Worm (Caenorhabditis elegans): Measurements from ENCODE around the gene F44E2.3.
A peak's percentile ranks its signal among the peaks of the same experiment; 100 is the strongest.

F44E2.3 gene

DNA sequence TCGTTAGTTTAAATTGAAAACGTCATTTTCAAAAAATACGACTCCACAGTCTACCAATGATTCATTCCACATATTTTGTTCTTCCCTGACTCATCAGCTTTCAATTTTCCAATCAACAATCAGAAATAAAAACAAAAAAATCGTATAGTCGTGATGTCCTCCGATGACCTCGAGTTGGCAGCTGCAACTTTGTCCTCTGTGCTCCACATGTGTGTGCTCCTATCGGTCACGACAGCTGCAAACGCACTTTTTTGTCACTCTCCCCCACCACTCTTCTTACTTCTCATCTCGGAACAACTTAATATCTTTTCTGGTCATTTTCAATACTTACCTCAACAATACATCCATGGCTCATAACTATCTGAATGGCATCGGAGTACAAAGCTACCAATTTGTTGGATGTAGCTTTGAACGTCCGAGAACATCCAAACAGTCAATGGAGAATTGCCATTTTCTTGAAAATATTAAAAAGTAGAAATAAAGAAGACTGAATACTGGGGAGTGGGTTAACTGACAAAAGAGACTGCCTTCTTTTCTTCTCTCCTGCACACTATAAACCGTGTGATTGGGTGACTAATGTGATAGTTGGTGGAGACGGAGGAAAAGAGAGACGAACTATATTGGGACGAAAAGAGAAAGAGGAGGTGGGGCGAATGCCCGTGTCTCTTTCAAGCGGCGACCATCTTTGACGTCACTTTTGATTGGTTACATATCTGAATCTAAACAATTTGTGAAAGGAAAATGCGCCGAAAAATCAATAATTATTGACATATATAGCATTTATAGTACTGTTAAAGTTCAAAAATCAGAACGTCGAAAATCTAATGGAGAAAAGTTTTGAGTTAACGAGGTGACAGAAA lies 38.1 kb upstream of the F44E2.3 start:
- TF ChIP-seq ama-1 (optimal IDR thresholded peaks at IDR 0.05) (peak; percentile 56), pha-4 (tag; optimal IDR thresholded peaks at IDR 0.05) (peak; percentile 42), nhr-25 (tag; optimal IDR thresholded peaks at IDR 0.05) (peak; percentile 69), aly-2 (tag; optimal IDR thresholded peaks at IDR 0.05) (no peak), elt-1 (tag; optimal IDR thresholded peaks at IDR 0.05) (no peak), jun-1 (tag; optimal IDR thresholded peaks at IDR 0.05) (peak; percentile 49), nhr-28 (tag; optimal IDR thresholded peaks at IDR 0.05) (no peak), nhr-23 (tag; optimal IDR thresholded peaks at IDR 0.05) (peak; percentile 20), lin-39 (tag; optimal IDR thresholded peaks at IDR 0.05) (peak; percentile 2), egl-5 (tag; optimal IDR thresholded peaks at IDR 0.05) (peak; percentile 7), ceh-28 (tag; optimal IDR thresholded peaks at IDR 0.05) (peak; percentile 53), nhr-67 (tag; optimal IDR thresholded peaks at IDR 0.05) (no peak), lsy-12 (tag; optimal IDR thresholded peaks at IDR 0.05) (peak; percentile 20), pqm-1 (tag; optimal IDR thresholded peaks at IDR 0.05) (peak; percentile 30), lin-15B (tag; optimal IDR thresholded peaks at IDR 0.05) (no peak), elt-2 (tag; optimal IDR thresholded peaks at IDR 0.05) (peak; percentile 50), nfya-1 (tag; optimal IDR thresholded peaks at IDR 0.05; ENCODE audit: insufficient read depth) (peak; percentile 40), daf-12 (tag; optimal IDR thresholded peaks at IDR 0.05) (no peak)

DNA sequence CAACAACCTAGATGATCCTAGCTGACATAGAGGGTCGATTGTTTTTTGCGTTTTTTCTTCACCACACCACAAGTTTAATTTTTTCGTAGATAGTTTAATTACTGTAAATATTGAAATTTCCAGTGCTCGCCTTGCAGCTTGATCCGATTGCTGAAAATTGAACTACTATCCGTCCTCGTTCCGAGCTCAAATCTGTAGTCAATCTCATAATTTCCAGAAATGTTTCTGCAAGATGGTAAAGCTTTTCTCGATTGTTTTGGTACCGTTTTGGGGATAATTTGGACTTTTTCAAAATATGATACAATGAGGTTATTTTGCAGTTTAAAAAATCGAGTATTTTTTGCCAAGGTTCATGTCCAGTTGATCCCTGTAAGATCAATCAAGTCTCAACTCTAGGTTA lies 36.9 kb upstream of the F44E2.3 start:
- TF ChIP-seq ZK546.5 (tag; optimal IDR thresholded peaks at IDR 0.05), result no peak
- no peak for TF ChIP-seq egl-5 (tag; optimal IDR thresholded peaks at IDR 0.05)
- no peak for TF ChIP-seq nhr-23 (tag; optimal IDR thresholded peaks at IDR 0.05)
- TF ChIP-seq hmg-11 (tag; optimal IDR thresholded peaks at IDR 0.05), result no peak
- no peak for TF ChIP-seq daf-12 (tag; optimal IDR thresholded peaks at IDR 0.05)
- TF ChIP-seq unc-39 (tag; optimal IDR thresholded peaks at IDR 0.05), result no peak
- no peak for TF ChIP-seq ceh-16 (tag; optimal IDR thresholded peaks at IDR 0.05)
- no peak for TF ChIP-seq elt-2 (tag; optimal IDR thresholded peaks at IDR 0.05)
- TF ChIP-seq snpc-4 (tag; optimal IDR thresholded peaks at IDR 0.05), result no peak
- no peak for TF ChIP-seq aly-2 (tag; optimal IDR thresholded peaks at IDR 0.05)
- no peak for TF ChIP-seq nfya-1 (tag; optimal IDR thresholded peaks at IDR 0.05; ENCODE audit: insufficient read depth)
- no peak for TF ChIP-seq pha-4 (tag; optimal IDR thresholded peaks at IDR 0.05)
- TF ChIP-seq elt-3 (tag; optimal IDR thresholded peaks at IDR 0.05), result no peak
- TF ChIP-seq fkh-2 (tag; optimal IDR thresholded peaks at IDR 0.05), result no peak
- TF ChIP-seq R02D3.7 (tag; optimal IDR thresholded peaks at IDR 0.05), result no peak
- no peak for TF ChIP-seq ceh-9 (tag; optimal IDR thresholded peaks at IDR 0.05)

ce11 chrIII:8865294-8865766 lies 36.2 kb upstream of the F44E2.3 start:
- peak; percentile 71 for TF ChIP-seq fos-1 (tag; optimal IDR thresholded peaks at IDR 0.05)
- peak; percentile 75 for TF ChIP-seq nhr-25 (tag; optimal IDR thresholded peaks at IDR 0.05)
- TF ChIP-seq ceh-28 (tag; optimal IDR thresholded peaks at IDR 0.05), result peak; percentile 34
- peak; percentile 63 for TF ChIP-seq hmg-11 (tag; optimal IDR thresholded peaks at IDR 0.05)
- peak; percentile 25 for TF ChIP-seq tbx-2 (tag; optimal IDR thresholded peaks at IDR 0.05)
- TF ChIP-seq jun-1 (tag; optimal IDR thresholded peaks at IDR 0.05), result peak; percentile 74
- TF ChIP-seq nfya-1 (tag; optimal IDR thresholded peaks at IDR 0.05; ENCODE audit: insufficient read depth), result peak; percentile 53
- no peak for TF ChIP-seq nhr-67 (tag; optimal IDR thresholded peaks at IDR 0.05)
- no peak for TF ChIP-seq nhr-237 (tag; optimal IDR thresholded peaks at IDR 0.05)
- TF ChIP-seq ceh-82 (tag; optimal IDR thresholded peaks at IDR 0.05), result no peak
- TF ChIP-seq lsy-12 (tag; optimal IDR thresholded peaks at IDR 0.05), result peak; percentile 72
- TF ChIP-seq egl-5 (tag; optimal IDR thresholded peaks at IDR 0.05), result peak; percentile 16
- peak; percentile 56 for TF ChIP-seq lin-15B (tag; optimal IDR thresholded peaks at IDR 0.05)
- TF ChIP-seq ama-1 (optimal IDR thresholded peaks at IDR 0.05), result peak; percentile 99
- TF ChIP-seq skn-1 (tag; optimal IDR thresholded peaks at IDR 0.05), result no peak
- TF ChIP-seq snpc-4 (tag; optimal IDR thresholded peaks at IDR 0.05), result peak; percentile 46
- TF ChIP-seq nhr-23 (tag; optimal IDR thresholded peaks at IDR 0.05), result peak; percentile 57
- peak; percentile 33 for TF ChIP-seq R02D3.7 (tag; optimal IDR thresholded peaks at IDR 0.05)
- TF ChIP-seq ztf-4 (tag; optimal IDR thresholded peaks at IDR 0.05), result peak; percentile 8
- TF ChIP-seq elt-2 (tag; optimal IDR thresholded peaks at IDR 0.05), result peak; percentile 84
- TF ChIP-seq pqm-1 (tag; optimal IDR thresholded peaks at IDR 0.05), result peak; percentile 67
- TF ChIP-seq ceh-16 (tag; optimal IDR thresholded peaks at IDR 0.05), result no peak

- no peak for TF ChIP-seq nhr-237 (tag; optimal IDR thresholded peaks at IDR 0.05)
- TF ChIP-seq fkh-2 (tag; optimal IDR thresholded peaks at IDR 0.05), result no peak
- TF ChIP-seq egl-5 (tag; optimal IDR thresholded peaks at IDR 0.05), result no peak
Observed at ce11 chrIII:8858482-8858881, 29.4 kb upstream of the F44E2.3 start.

All from whole organism, L3 larva.